Fruit fly (Drosophila melanogaster) whole organism, embryonic: Measurements from ENCODE around the gene CG7264.

Experiments
- Abd-B ChIP-seq: fragments of 200-800 bp; sonication (Bioruptor generic); optimal IDR thresholded peaks from 2 replicates; lab custom pipeline; 2018; ENCODE audit warnings: missing biosample characterization, mild to moderate bottlenecking, missing genetic modification characterization, moderate library complexity
- Adf1 ChIP-seq: fragments of 200-800 bp; sonication (Bioruptor generic); IDR thresholded peaks from 2 replicates; pipeline ENCODE4 v1.3.6; 2022; ENCODE audit warnings: missing biosample characterization, missing genetic modification characterization
- Bteb2 ChIP-seq: fragments of 200-800 bp; sonication (Bioruptor generic); optimal IDR thresholded peaks from 2 replicates; lab custom pipeline; 2016; ENCODE audit warnings: missing biosample characterization, missing genetic modification characterization
- CG10543 ChIP-seq: fragments of 200-800 bp; sonication (Bioruptor generic); optimal IDR thresholded peaks from 3 replicates; lab custom pipeline; 2017; ENCODE audit warnings: missing biosample characterization, mild to moderate bottlenecking, missing genetic modification characterization, moderate library complexity
- CG10565 ChIP-seq: fragments of 200-800 bp; sonication (Bioruptor generic); optimal IDR thresholded peaks from 3 replicates; lab custom pipeline; 2016; ENCODE audit warnings: missing biosample characterization, mild to moderate bottlenecking, missing genetic modification characterization
- CG11398 ChIP-seq: fragments of 200-800 bp; sonication (Bioruptor generic); optimal IDR thresholded peaks from 2 replicates; lab custom pipeline; 2016; ENCODE audit warnings: missing biosample characterization, missing genetic modification characterization
- CG13624 ChIP-seq: fragments of 200-800 bp; sonication (Bioruptor generic); optimal IDR thresholded peaks from 2 replicates; lab custom pipeline; 2016; ENCODE audit warnings: missing biosample characterization, missing genetic modification characterization
- CG15479 ChIP-seq: fragments of 200-800 bp; sonication (Bioruptor generic); optimal IDR thresholded peaks from 3 replicates; lab custom pipeline; 2019; ENCODE audit warnings: missing biosample characterization, mild to moderate bottlenecking, missing genetic modification characterization, moderate library complexity
- CG16779 ChIP-seq: fragments of 200-800 bp; sonication (Bioruptor generic); IDR thresholded peaks from 2 replicates; pipeline ENCODE4 v1.3.6; 2022; ENCODE audit warnings: missing biosample characterization, missing genetic modification characterization
- CG17186 ChIP-seq: fragments of 200-800 bp; sonication (Bioruptor generic); optimal IDR thresholded peaks from 3 replicates; lab custom pipeline; 2017; ENCODE audit warnings: missing biosample characterization, missing genetic modification reagents, missing genetic modification characterization
- CG17361 ChIP-seq: fragments of 200-800 bp; sonication (Bioruptor generic); IDR thresholded peaks from 3 replicates; pipeline ENCODE4 v1.3.6; 2022; ENCODE audit warnings: missing biosample characterization, missing genetic modification characterization
- CG17568 ChIP-seq: fragments of 200-800 bp; sonication (Bioruptor generic); optimal IDR thresholded peaks from 2 replicates; lab custom pipeline; 2018; ENCODE audit warnings: missing biosample characterization, mild to moderate bottlenecking, missing genetic modification characterization, moderate library complexity
- CG2678 ChIP-seq: fragments of 200-800 bp; sonication (Bioruptor generic); optimal IDR thresholded peaks from 3 replicates; lab custom pipeline; 2019; ENCODE audit warnings: missing biosample characterization, mild to moderate bottlenecking, missing genetic modification characterization, moderate library complexity
- CG3163 ChIP-seq: fragments of 200-800 bp; sonication (Bioruptor generic); optimal IDR thresholded peaks from 3 replicates; lab custom pipeline; 2016; ENCODE audit warnings: missing biosample characterization, missing genetic modification characterization
- CG32532 ChIP-seq: fragments of 200-800 bp; sonication (Bioruptor generic); IDR thresholded peaks from 2 replicates; pipeline ENCODE4 v1.3.6; 2022; ENCODE audit warnings: missing biosample characterization, missing genetic modification characterization
- CG3281 ChIP-seq: fragments of 200-800 bp; sonication (Bioruptor generic); optimal IDR thresholded peaks from 3 replicates; lab custom pipeline; 2017; ENCODE audit warnings: missing biosample characterization, mild to moderate bottlenecking, missing genetic modification characterization
- CG34376 ChIP-seq: fragments of 200-800 bp; sonication (Bioruptor generic); optimal IDR thresholded peaks from 2 replicates; lab custom pipeline; 2018; ENCODE audit warnings: missing biosample characterization, mild to moderate bottlenecking, missing genetic modification characterization
- CG4404 ChIP-seq: fragments of 200-800 bp; sonication (Bioruptor generic); IDR thresholded peaks from 2 replicates; pipeline ENCODE4 v1.3.6; 2022; ENCODE audit warnings: missing biosample characterization, missing genetic modification characterization
- CG4707 ChIP-seq: fragments of 200-800 bp; sonication (Bioruptor generic); optimal IDR thresholded peaks from 2 replicates; lab custom pipeline; 2018; ENCODE audit warnings: missing biosample characterization, mild to moderate bottlenecking, missing genetic modification characterization, moderate library complexity
- CG5180 ChIP-seq: fragments of 200-800 bp; sonication (Bioruptor generic); optimal IDR thresholded peaks from 3 replicates; lab custom pipeline; 2017; ENCODE audit warnings: missing biosample characterization, missing genetic modification characterization, mild to moderate bottlenecking, moderate library complexity, missing genetic modification reagents
- CG6254 ChIP-seq: fragments of 200-800 bp; sonication (Bioruptor generic); optimal IDR thresholded peaks from 3 replicates; lab custom pipeline; 2017; ENCODE audit warnings: mild to moderate bottlenecking, missing biosample characterization, missing genetic modification reagents, missing genetic modification characterization
- CG6765 ChIP-seq: fragments of 200-800 bp; sonication (Bioruptor generic); optimal IDR thresholded peaks from 3 replicates; lab custom pipeline; 2017; ENCODE audit warnings: missing biosample characterization, mild to moderate bottlenecking, missing genetic modification characterization
- CG7372 ChIP-seq: fragments of 200-800 bp; sonication (Bioruptor generic); IDR thresholded peaks from 2 replicates; pipeline ENCODE4 v1.3.6; 2022; ENCODE audit warnings: missing biosample characterization, missing genetic modification characterization
- CG7786 ChIP-seq: fragments of 200-800 bp; sonication (Bioruptor generic); optimal IDR thresholded peaks from 2 replicates; lab custom pipeline; 2016; ENCODE audit warnings: missing biosample characterization, missing genetic modification characterization
- CG7987 ChIP-seq: fragments of 200-800 bp; sonication (Bioruptor generic); optimal IDR thresholded peaks from 2 replicates; lab custom pipeline; 2018; ENCODE audit warnings: missing biosample characterization, mild to moderate bottlenecking, missing genetic modification characterization, moderate library complexity
- CrebB ChIP-seq: fragments of 200-800 bp; sonication (Bioruptor generic); optimal IDR thresholded peaks from 3 replicates; lab custom pipeline; 2018; ENCODE audit warnings: missing biosample characterization, mild to moderate bottlenecking, missing genetic modification characterization
- D ChIP-seq, 2 experiments: fragments of 200-800 bp in 1 of 2; fragments of >200 bp in 1 of 2; sonication (Bioruptor generic) in 1 of 2; optimal IDR thresholded peaks; 2 replicates in 1 of 2; 3 replicates in 1 of 2; lab custom pipeline; 2017; ENCODE audit warnings: mild to moderate bottlenecking in 1 of 2, missing biosample characterization in 1 of 2, missing genetic modification characterization in 1 of 2, missing genetic modification reagents in 1 of 2
- Dip2 ChIP-seq: fragments of 200-800 bp; sonication (Bioruptor generic); IDR thresholded peaks from 2 replicates; pipeline ENCODE4 v1.3.6; 2022; ENCODE audit warnings: missing biosample characterization, missing genetic modification characterization
- Dp ChIP-seq: fragments of 200-800 bp; sonication (Bioruptor generic); optimal IDR thresholded peaks from 2 replicates; lab custom pipeline; 2018; ENCODE audit warnings: missing biosample characterization, mild to moderate bottlenecking, missing genetic modification characterization, moderate library complexity
- ERR ChIP-seq: fragments of 200-800 bp; sonication (Bioruptor generic); optimal IDR thresholded peaks from 2 replicates; lab custom pipeline; 2016; ENCODE audit warnings: missing biosample characterization, missing genetic modification characterization
- HHEX ChIP-seq: fragments of 200-800 bp; sonication (Bioruptor generic); optimal IDR thresholded peaks from 3 replicates; lab custom pipeline; 2017; ENCODE audit warnings: missing biosample characterization, mild to moderate bottlenecking, missing genetic modification characterization, missing genetic modification reagents
- Side ChIP-seq: fragments of 200-800 bp; sonication (Bioruptor generic); optimal IDR thresholded peaks from 2 replicates; lab custom pipeline; 2016; ENCODE audit warnings: missing biosample characterization, missing genetic modification characterization
- Sin3A ChIP-seq: fragments of >200 bp; optimal IDR thresholded peaks from 2 replicates; lab custom pipeline; 2018
- Sry-δ ChIP-seq: fragments of 200-800 bp; sonication (Bioruptor generic); optimal IDR thresholded peaks from 2 replicates; lab custom pipeline; 2016; ENCODE audit warnings: missing biosample characterization, missing genetic modification characterization
- TFAM ChIP-seq: fragments of 200-800 bp; sonication (Bioruptor generic); optimal IDR thresholded peaks from 2 replicates; lab custom pipeline; 2017; ENCODE audit warnings: missing biosample characterization, missing genetic modification characterization, inconsistent platforms
- ap ChIP-seq: fragments of 200-800 bp; sonication (Bioruptor generic); IDR thresholded peaks from 2 replicates; pipeline ENCODE4 v1.3.6; 2022; ENCODE audit warnings: missing biosample characterization, missing genetic modification characterization
- bigmax ChIP-seq: fragments of 200-800 bp; sonication (Bioruptor generic); optimal IDR thresholded peaks from 2 replicates; lab custom pipeline; 2018; ENCODE audit warnings: missing biosample characterization, mild to moderate bottlenecking, missing genetic modification characterization
- caup ChIP-seq: fragments of 200-800 bp; sonication (Bioruptor generic); optimal IDR thresholded peaks from 3 replicates; lab custom pipeline; 2017; ENCODE audit warnings: missing biosample characterization, mild to moderate bottlenecking, missing genetic modification characterization, moderate library complexity; ENCODE audit not compliant: severe bottlenecking
- chinmo ChIP-seq: fragments of 200-800 bp; sonication (Bioruptor generic); IDR thresholded peaks from 4 replicates; pipeline ENCODE4 v1.3.6; 2022; ENCODE audit warnings: missing biosample characterization, missing genetic modification characterization; ENCODE audit not compliant: partially characterized antibody
- crol ChIP-seq: fragments of 200-800 bp; sonication (Bioruptor generic); IDR thresholded peaks from 2 replicates; pipeline ENCODE4 v1.3.6; 2022; ENCODE audit warnings: missing biosample characterization, missing genetic modification characterization
- hb ChIP-seq: fragments of 200-800 bp; sonication (Bioruptor generic); IDR thresholded peaks from 3 replicates; pipeline ENCODE4 v1.3.6; 2022; ENCODE audit warnings: missing biosample characterization, missing genetic modification characterization; ENCODE audit not compliant: partially characterized antibody
- org-1 ChIP-seq: fragments of 200-800 bp; sonication (Bioruptor generic); optimal IDR thresholded peaks from 2 replicates; lab custom pipeline; 2017; ENCODE audit warnings: missing biosample characterization, missing genetic modification characterization
- sens ChIP-seq: fragments of 200-800 bp; sonication (Bioruptor generic); peaks from one replicate; lab custom pipeline; 2016; ENCODE audit warnings: missing biosample characterization, missing genetic modification characterization
- sens-2 ChIP-seq: fragments of 200-800 bp; sonication (Bioruptor generic); IDR thresholded peaks from 2 replicates; pipeline ENCODE4 v1.3.6; 2022; ENCODE audit warnings: missing biosample characterization, missing genetic modification characterization
- slp2 ChIP-seq: fragments of 200-800 bp; sonication (Bioruptor generic); optimal IDR thresholded peaks from 2 replicates; lab custom pipeline; 2016; ENCODE audit warnings: missing biosample characterization, missing genetic modification characterization
- stc ChIP-seq: fragments of 200-800 bp; sonication (Bioruptor generic); IDR thresholded peaks from 2 replicates; pipeline ENCODE4 v1.3.6; 2022; ENCODE audit warnings: missing biosample characterization, missing genetic modification characterization
- twi ChIP-seq: fragments of 200-800 bp; optimal IDR thresholded peaks from 2 replicates; lab custom pipeline; 2019; ENCODE audit warnings: missing biosample characterization, mild to moderate bottlenecking, missing genetic modification characterization, moderate library complexity
- usp ChIP-seq: fragments of >200 bp; optimal IDR thresholded peaks from 2 replicates; lab custom pipeline; 2017; ENCODE audit warnings: missing biosample characterization, missing genetic modification characterization
- vvl ChIP-seq: fragments of 200-800 bp; sonication (Bioruptor generic); IDR thresholded peaks from 2 replicates; pipeline ENCODE4 v1.3.6; 2022; ENCODE audit warnings: missing biosample characterization, missing genetic modification characterization

The CG7264 gene

dm6 chr3L:11832360-11833295 is 3.8 kb downstream of the CG7264 start:
- TF ChIP-seq sens (GFP tag; lab: Kevin White, UChicago), result peak; percentile 19
- TF ChIP-seq Dip2, result no peak
- TF ChIP-seq Abd-B, result no peak
- no peak for TF ChIP-seq CG2678 (tag; lab: Kevin White, UChicago)
- no peak for TF ChIP-seq CG17361 (GFP tag; lab: Robert Waterston, UW)
- TF ChIP-seq CG6254 (GFP tag; lab: Kevin White, UChicago), result no peak
- no peak for TF ChIP-seq CG17568 (GFP tag; lab: Kevin White, UChicago)
- no peak for TF ChIP-seq D (optimal IDR thresholded peaks at IDR 0.05; lab: Kevin White, UChicago)
- TF ChIP-seq D (GFP tag; optimal IDR thresholded peaks at IDR 0.05; lab: Kevin White, UChicago), result no peak
- TF ChIP-seq CG32532 (GFP tag; lab: Robert Waterston, UW), result no peak
- no peak for TF ChIP-seq CG17186 (GFP tag; lab: Kevin White, UChicago)
- TF ChIP-seq CrebB (tag; lab: Kevin White, UChicago), result no peak
- no peak for TF ChIP-seq Sry-δ (GFP tag; lab: Kevin White, UChicago)
- TF ChIP-seq org-1 (GFP tag; lab: Kevin White, UChicago), result no peak
- no peak for TF ChIP-seq ap
- no peak for TF ChIP-seq sens-2
- no peak for TF ChIP-seq ERR (GFP tag; lab: Kevin White, UChicago)
- TF ChIP-seq Bteb2 (GFP tag; lab: Kevin White, UChicago), result no peak
- peak; percentile 1 for TF ChIP-seq Dp (GFP tag; lab: Kevin White, UChicago)
- TF ChIP-seq CG6765 (GFP tag; lab: Kevin White, UChicago), result no peak
- TF ChIP-seq CG7372 (GFP tag; lab: Robert Waterston, UW), result no peak
- no peak for TF ChIP-seq slp2 (GFP tag; lab: Kevin White, UChicago)
- no peak for TF ChIP-seq HHEX (GFP tag; lab: Kevin White, UChicago)
- TF ChIP-seq CG7786 (GFP tag; lab: Kevin White, UChicago), result no peak
- peak; percentile 57 for TF ChIP-seq CG3163 (GFP tag; lab: Kevin White, UChicago)
- peak; percentile 71; the same call in 1 of the 2 replicates for TF ChIP-seq crol
- peak; percentile 75 for TF ChIP-seq bigmax (GFP tag; lab: Kevin White, UChicago)
- peak; percentile 26 for TF ChIP-seq CG10543 (GFP tag; lab: Kevin White, UChicago)
- TF ChIP-seq chinmo (GFP tag; lab: Robert Waterston, UW), result no peak
- TF ChIP-seq caup (GFP tag; lab: Kevin White, UChicago), result no peak
- TF ChIP-seq CG15479, result peak; percentile 79
- no peak for TF ChIP-seq CG16779 (GFP tag; lab: Robert Waterston, UW)
- no peak for TF ChIP-seq hb (GFP tag; lab: Robert Waterston, UW)
- no peak for TF ChIP-seq CG4707 (GFP tag; lab: Kevin White, UChicago)
- TF ChIP-seq Side (GFP tag; lab: Kevin White, UChicago), result no peak
- no peak for TF ChIP-seq TFAM
- TF ChIP-seq CG11398 (GFP tag; lab: Kevin White, UChicago), result no peak
- no peak for TF ChIP-seq vvl (GFP tag; lab: Robert Waterston, UW)
- no peak for TF ChIP-seq CG7987 (GFP tag; lab: Kevin White, UChicago)
- no peak for TF ChIP-seq CG10565 (GFP tag; lab: Kevin White, UChicago)
- no peak for TF ChIP-seq Sin3A
- no peak for TF ChIP-seq CG5180 (GFP tag; lab: Kevin White, UChicago)
- TF ChIP-seq CG3281, result no peak
- no peak for TF ChIP-seq usp
- TF ChIP-seq CG13624, result no peak
- peak; percentile 34; the same call in 1 of the 2 replicates for TF ChIP-seq Adf1 (GFP tag; lab: Robert Waterston, UW)
- no peak for TF ChIP-seq CG4404
- TF ChIP-seq stc (GFP tag; lab: Robert Waterston, UW), result no peak
- TF ChIP-seq CG34376 (GFP tag; lab: Kevin White, UChicago), result no peak
- peak; percentile 62 for TF ChIP-seq twi (tag; lab: Kevin White, UChicago)
